Worm (Caenorhabditis elegans) whole organism, late embryonic: ENCODE measurements around the gene sru-24.

Experiments used
- pag-3 ChIP-seq: sonication (generic microtip); optimal IDR thresholded peaks from 2 replicates; lab custom pipeline; 2016; ENCODE audit warnings: missing compliant biosample characterization, missing genetic modification characterization, borderline replicate concordance
- unc-86 ChIP-seq: sonication (generic microtip); optimal IDR thresholded peaks from 2 replicates; lab custom pipeline; 2016; ENCODE audit warnings: missing genetic modification characterization, missing compliant biosample characterization

ce11 chrV:631832-632231, 39.4 kb downstream of the sru-24 start:
- TF ChIP-seq unc-86 (tag; lab: Kevin White, UChicago): no peak
- TF ChIP-seq pag-3: no peak
